Fruit fly (Drosophila melanogaster) whole organism, embryonic: ENCODE measurements around the gene CG10477.

ENCODE experiments used
- Antp ChIP-seq: fragments of 200-800 bp; sonication (Bioruptor generic); optimal IDR thresholded peaks from 3 replicates; lab custom pipeline; 2016; ENCODE audit warnings: missing biosample characterization, missing genetic modification characterization
- Atf3 ChIP-seq: fragments of 200-800 bp; sonication (Bioruptor generic); optimal IDR thresholded peaks from 3 replicates; lab custom pipeline; 2016; ENCODE audit warnings: missing biosample characterization, missing genetic modification characterization
- CG10209 ChIP-seq: fragments of 200-800 bp; sonication (Bioruptor generic); optimal IDR thresholded peaks from 3 replicates; lab custom pipeline; 2017; ENCODE audit warnings: missing biosample characterization, mild to moderate bottlenecking, missing genetic modification characterization, missing genetic modification reagents
- CG10431 ChIP-seq: fragments of 200-800 bp; sonication (Bioruptor generic); optimal IDR thresholded peaks from 3 replicates; lab custom pipeline; 2018; ENCODE audit warnings: missing biosample characterization, mild to moderate bottlenecking, missing genetic modification characterization
- CG12236 ChIP-seq: fragments of 200-800 bp; sonication (Bioruptor generic); optimal IDR thresholded peaks from 2 replicates; lab custom pipeline; 2016; ENCODE audit warnings: missing biosample characterization, missing genetic modification characterization
- CG12744 ChIP-seq: fragments of 200-800 bp; sonication (Bioruptor generic); optimal IDR thresholded peaks from 2 replicates; lab custom pipeline; 2016; ENCODE audit warnings: missing biosample characterization, missing genetic modification characterization
- CG16815 ChIP-seq: fragments of 200-800 bp; sonication (Bioruptor generic); optimal IDR thresholded peaks from 3 replicates; lab custom pipeline; 2017; ENCODE audit warnings: missing biosample characterization, mild to moderate bottlenecking, missing genetic modification characterization
- CG17802 ChIP-seq: fragments of 200-800 bp; sonication (Bioruptor generic); optimal IDR thresholded peaks from 2 replicates; lab custom pipeline; 2018; ENCODE audit warnings: missing biosample characterization, mild to moderate bottlenecking, missing genetic modification characterization, moderate library complexity
- CG17829 ChIP-seq: fragments of 200-800 bp; optimal IDR thresholded peaks from 2 replicates; lab custom pipeline; 2019; ENCODE audit warnings: missing biosample characterization, mild to moderate bottlenecking, missing genetic modification characterization, moderate library complexity
- CG2202 ChIP-seq: fragments of 200-800 bp; sonication (Bioruptor generic); optimal IDR thresholded peaks from 2 replicates; lab custom pipeline; 2018; ENCODE audit warnings: missing biosample characterization, mild to moderate bottlenecking, missing genetic modification characterization
- CG32767 ChIP-seq: fragments of 200-800 bp; sonication (Bioruptor generic); IDR thresholded peaks from 2 replicates; pipeline ENCODE4 v1.3.6; 2022; ENCODE audit warnings: missing biosample characterization, missing genetic modification characterization
- CG8281 ChIP-seq: fragments of 200-800 bp; sonication (Bioruptor generic); optimal IDR thresholded peaks from 2 replicates; lab custom pipeline; 2018; ENCODE audit warnings: missing biosample characterization, mild to moderate bottlenecking, missing genetic modification characterization, moderate library complexity
- Camta ChIP-seq: fragments of 200-800 bp; sonication (Bioruptor generic); optimal IDR thresholded peaks from 2 replicates; lab custom pipeline; 2016; ENCODE audit warnings: missing biosample characterization, missing genetic modification characterization
- Chrac-16 ChIP-seq: fragments of 200-800 bp; sonication (Bioruptor generic); optimal IDR thresholded peaks from 3 replicates; lab custom pipeline; 2016; ENCODE audit warnings: missing biosample characterization, missing genetic modification characterization
- Doc3 ChIP-seq: fragments of 200-800 bp; sonication (Bioruptor generic); IDR thresholded peaks from 3 replicates; pipeline ENCODE4 v1.3.6; 2022; ENCODE audit warnings: missing biosample characterization, missing genetic modification characterization; ENCODE audit not compliant: partially characterized antibody
- Hand ChIP-seq: fragments of 200-800 bp; sonication (Bioruptor generic); optimal IDR thresholded peaks from 2 replicates; lab custom pipeline; 2017; ENCODE audit warnings: mild to moderate bottlenecking, missing biosample characterization, missing genetic modification reagents, missing genetic modification characterization
- Hr51 ChIP-seq, 2 experiments: fragments of 200-800 bp; sonication (Bioruptor generic); optimal IDR thresholded peaks; 2 replicates in 1 of 2; 3 replicates in 1 of 2; lab custom pipeline; 2016 to 2018; ENCODE audit warnings: missing biosample characterization in 2 of 2, missing genetic modification characterization in 2 of 2, mild to moderate bottlenecking in 1 of 2, moderate library complexity in 1 of 2
- Hsf ChIP-seq: fragments of 200-800 bp; sonication (Bioruptor generic); optimal IDR thresholded peaks from 3 replicates; lab custom pipeline; 2016; ENCODE audit warnings: missing biosample characterization, missing genetic modification characterization
- Mad ChIP-seq: fragments of 200-800 bp; sonication (Bioruptor generic); optimal IDR thresholded peaks from 2 replicates; lab custom pipeline; 2016; ENCODE audit warnings: missing biosample characterization, missing genetic modification characterization
- Med ChIP-seq: fragments of 200-800 bp; sonication (Bioruptor generic); peaks from one replicate; lab custom pipeline; 2016; ENCODE audit warnings: missing biosample characterization, missing genetic modification characterization, mild to moderate bottlenecking, inconsistent platforms, moderate library complexity
- NC2β ChIP-seq: fragments of 200-800 bp; sonication (Bioruptor generic); optimal IDR thresholded peaks from 2 replicates; lab custom pipeline; 2016; ENCODE audit warnings: missing biosample characterization, missing genetic modification characterization
- NFAT ChIP-seq: fragments of 200-800 bp; sonication (Bioruptor generic); IDR thresholded peaks from 2 replicates; pipeline ENCODE4 v1.3.6; 2022; ENCODE audit warnings: missing biosample characterization, missing genetic modification characterization
- NfI ChIP-seq: fragments of 200-800 bp; sonication (Bioruptor generic); optimal IDR thresholded peaks from 3 replicates; lab custom pipeline; 2018; ENCODE audit warnings: missing biosample characterization, mild to moderate bottlenecking, missing genetic modification characterization, moderate library complexity
- Pdp1 ChIP-seq, 2 experiments: fragments of 200-800 bp; sonication (Bioruptor generic); optimal IDR thresholded peaks; 3 replicates each; lab custom pipeline; 2016; ENCODE audit warnings: missing biosample characterization in 2 of 2, missing genetic modification characterization in 2 of 2, mild to moderate bottlenecking in 1 of 2, moderate library complexity in 1 of 2
- Rx ChIP-seq: fragments of 200-800 bp; sonication (Bioruptor generic); IDR thresholded peaks from 2 replicates; pipeline ENCODE4 v1.3.6; 2022; ENCODE audit warnings: missing biosample characterization, missing genetic modification characterization
- Scr ChIP-seq: fragments of 200-800 bp; sonication (Bioruptor generic); IDR thresholded peaks from 2 replicates; pipeline ENCODE4 v1.3.6; 2022; ENCODE audit warnings: missing biosample characterization, missing genetic modification characterization; ENCODE audit not compliant: partially characterized antibody
- Ssrp ChIP-seq: fragments of 200-800 bp; sonication (Bioruptor generic); optimal IDR thresholded peaks from 2 replicates; lab custom pipeline; 2018; ENCODE audit warnings: missing biosample characterization, mild to moderate bottlenecking, missing genetic modification characterization, moderate library complexity
- Usf ChIP-seq: fragments of 200-800 bp; sonication (Bioruptor generic); optimal IDR thresholded peaks from 2 replicates; lab custom pipeline; 2017; ENCODE audit warnings: missing genotype, missing biosample characterization, missing genetic modification characterization
- Vsx1 ChIP-seq: fragments of 200-800 bp; sonication (Bioruptor generic); optimal IDR thresholded peaks from 2 replicates; lab custom pipeline; 2017; ENCODE audit warnings: missing biosample characterization, mild to moderate bottlenecking, missing genetic modification characterization, missing genetic modification reagents
- amos ChIP-seq: fragments of 200-800 bp; sonication (Bioruptor generic); IDR thresholded peaks from 2 replicates; pipeline ENCODE4 v1.3.6; 2022; ENCODE audit warnings: missing biosample characterization, missing genetic modification characterization; ENCODE audit not compliant: partially characterized antibody
- caup ChIP-seq: fragments of 200-800 bp; sonication (Bioruptor generic); optimal IDR thresholded peaks from 3 replicates; lab custom pipeline; 2017; ENCODE audit warnings: missing biosample characterization, mild to moderate bottlenecking, missing genetic modification characterization, moderate library complexity; ENCODE audit not compliant: severe bottlenecking
- chn ChIP-seq: fragments of 200-800 bp; sonication (Bioruptor generic); optimal IDR thresholded peaks from 2 replicates; lab custom pipeline; 2016; ENCODE audit warnings: missing biosample characterization, missing genetic modification characterization
- ci ChIP-seq: fragments of 200-800 bp; sonication (Bioruptor generic); IDR thresholded peaks from 3 replicates; pipeline ENCODE4 v1.3.6; 2022; ENCODE audit warnings: missing biosample characterization, missing genetic modification characterization
- dmrt99B ChIP-seq: fragments of 200-800 bp; sonication (Bioruptor generic); optimal IDR thresholded peaks from 2 replicates; lab custom pipeline; 2018; ENCODE audit warnings: missing biosample characterization, mild to moderate bottlenecking, missing genetic modification characterization, moderate library complexity
- emc ChIP-seq: fragments of 200-800 bp; sonication (Bioruptor generic); optimal IDR thresholded peaks from 2 replicates; lab custom pipeline; 2016; ENCODE audit warnings: missing biosample characterization, missing genetic modification characterization
- fd96Cb ChIP-seq: fragments of 200-800 bp; sonication (Bioruptor generic); optimal IDR thresholded peaks from 2 replicates; lab custom pipeline; 2018; ENCODE audit warnings: missing biosample characterization, mild to moderate bottlenecking, missing genetic modification characterization, moderate library complexity
- gem ChIP-seq: fragments of 200-800 bp; sonication (Bioruptor generic); optimal IDR thresholded peaks from 2 replicates; lab custom pipeline; 2019; ENCODE audit warnings: missing biosample characterization, mild to moderate bottlenecking, missing genetic modification characterization, moderate library complexity
- ham ChIP-seq: fragments of 200-800 bp; sonication (Bioruptor generic); IDR thresholded peaks from 2 replicates; pipeline ENCODE4 v1.3.6; 2022; ENCODE audit warnings: missing biosample characterization, missing genetic modification characterization
- lola ChIP-seq, 3 experiments: fragments of >200 bp in 2 of 3; fragments of 200-800 bp in 1 of 3; sonication (Bioruptor generic) in 1 of 3; optimal IDR thresholded peaks; 2 replicates each; lab custom pipeline; 2017 to 2019; ENCODE audit warnings: missing biosample characterization in 3 of 3, missing genetic modification characterization in 3 of 3, mild to moderate bottlenecking in 1 of 3, moderate library complexity in 1 of 3
- org-1 ChIP-seq: fragments of 200-800 bp; sonication (Bioruptor generic); optimal IDR thresholded peaks from 2 replicates; lab custom pipeline; 2017; ENCODE audit warnings: missing biosample characterization, missing genetic modification characterization
- pita ChIP-seq: fragments of 200-800 bp; sonication (Bioruptor generic); optimal IDR thresholded peaks from 2 replicates; lab custom pipeline; 2017; ENCODE audit warnings: missing biosample characterization, mild to moderate bottlenecking, missing genetic modification characterization
- rib ChIP-seq: fragments of 200-800 bp; sonication (Bioruptor generic); IDR thresholded peaks from 2 replicates; pipeline ENCODE4 v1.3.6; 2022; ENCODE audit warnings: missing biosample characterization, missing genetic modification characterization
- sc ChIP-seq, 3 experiments: fragments of >200 bp in 2 of 3; fragments of 200-800 bp in 1 of 3; sonication (Bioruptor generic) in 1 of 3; optimal IDR thresholded peaks; 2 replicates in 2 of 3; 3 replicates in 1 of 3; lab custom pipeline; 2017; ENCODE audit warnings: mild to moderate bottlenecking in 1 of 3, missing biosample characterization in 1 of 3, missing genetic modification characterization in 1 of 3, missing genetic modification reagents in 1 of 3
- sisA ChIP-seq: fragments of 200-800 bp; sonication (Bioruptor generic); IDR thresholded peaks from 2 replicates; pipeline ENCODE4 v1.3.6; 2022; ENCODE audit warnings: missing biosample characterization, missing genetic modification characterization
- sob ChIP-seq: fragments of 200-800 bp; sonication (Bioruptor generic); IDR thresholded peaks from 2 replicates; pipeline ENCODE4 v1.3.6; 2022; ENCODE audit warnings: missing biosample characterization, missing genetic modification characterization
- stc ChIP-seq: fragments of 200-800 bp; sonication (Bioruptor generic); IDR thresholded peaks from 2 replicates; pipeline ENCODE4 v1.3.6; 2022; ENCODE audit warnings: missing biosample characterization, missing genetic modification characterization
- unc-4 ChIP-seq: fragments of 200-800 bp; sonication (Bioruptor generic); IDR thresholded peaks from 2 replicates; pipeline ENCODE4 v1.3.6; 2022; ENCODE audit warnings: missing biosample characterization, missing genetic modification characterization; ENCODE audit not compliant: partially characterized antibody

Gene CG10477

dm6 chr3L:6059062-6059708, 24.8 kb upstream of the CG10477 start, which contains the start of gene CG6592 (continued):
- TF ChIP-seq CG32767 (GFP tag; lab: Robert Waterston, UW) = no peak
- TF ChIP-seq Hr51 (GFP tag; optimal IDR thresholded peaks at IDR 0.05; lab: Kevin White, UChicago) = peak in 1 of 2 experiments; percentile 14
- TF ChIP-seq CG10209 (GFP tag; lab: Kevin White, UChicago) = peak; percentile 62
- no peak for TF ChIP-seq pita (GFP tag; lab: Kevin White, UChicago)
- TF ChIP-seq Pdp1 (GFP tag; optimal IDR thresholded peaks at IDR 0.05; lab: Kevin White, UChicago) = peak in 1 of 2 experiments; percentile 8
- peak; percentile 37 for TF ChIP-seq Chrac-16 (GFP tag; lab: Kevin White, UChicago)
- TF ChIP-seq Vsx1 (GFP tag; lab: Kevin White, UChicago) = no peak
- TF ChIP-seq Usf (GFP tag; lab: Kevin White, UChicago) = peak; percentile 68
- TF ChIP-seq NfI (GFP tag; lab: Kevin White, UChicago) = peak; percentile 51
- TF ChIP-seq ham (GFP tag; lab: Robert Waterston, UW) = no peak
- TF ChIP-seq Atf3 (GFP tag; lab: Kevin White, UChicago) = peak; percentile 6
- TF ChIP-seq rib (GFP tag; lab: Robert Waterston, UW) = no peak
- TF ChIP-seq Hsf (GFP tag; lab: Kevin White, UChicago) = peak; percentile 67
- peak; percentile 32 for TF ChIP-seq org-1 (GFP tag; lab: Kevin White, UChicago)
- no peak for TF ChIP-seq Hand (GFP tag; lab: Kevin White, UChicago)
- TF ChIP-seq Ssrp (tag; lab: Kevin White, UChicago) = peak; percentile 20
- TF ChIP-seq CG12744 (GFP tag; lab: Kevin White, UChicago) = peak; percentile 4
- peak; percentile 79 for TF ChIP-seq CG16815 (GFP tag; lab: Kevin White, UChicago)
- TF ChIP-seq ci (GFP tag; lab: Robert Waterston, UW) = peak; percentile 43; the same call in 1 of the 3 replicates
- TF ChIP-seq CG12236 (GFP tag; lab: Kevin White, UChicago) = peak; percentile 44
- peak; percentile 8 for TF ChIP-seq gem
- no peak for TF ChIP-seq Scr (GFP tag; lab: Robert Waterston, UW)
- peak; percentile 90 for TF ChIP-seq Med (GFP tag; lab: Kevin White, UChicago)
- TF ChIP-seq fd96Cb = no peak
- TF ChIP-seq CG8281 (tag; lab: Kevin White, UChicago) = no peak
- no peak for TF ChIP-seq caup
- TF ChIP-seq amos (GFP tag; lab: Robert Waterston, UW) = peak; percentile 12; the same call in 1 of the 2 replicates
- TF ChIP-seq sc (optimal IDR thresholded peaks at IDR 0.05; lab: Kevin White, UChicago) = no peak
- peak; percentile 39 for TF ChIP-seq sc (GFP tag; optimal IDR thresholded peaks at IDR 0.05; lab: Kevin White, UChicago)
- peak; percentile 33 for TF ChIP-seq chn (GFP tag; lab: Kevin White, UChicago)
- TF ChIP-seq sob (GFP tag; lab: Robert Waterston, UW) = no peak; the same call in 1 of the 2 replicates
- no peak for TF ChIP-seq Antp (GFP tag; lab: Kevin White, UChicago)
- peak; percentile 16 for TF ChIP-seq CG2202 (tag; lab: Kevin White, UChicago)
- peak; percentile 23 for TF ChIP-seq CG17802 (tag; lab: Kevin White, UChicago)
- TF ChIP-seq lola (GFP tag; optimal IDR thresholded peaks at IDR 0.05; lab: Kevin White, UChicago) = peak in 1 of 3 experiments; percentile 63
- peak; percentile 15 for TF ChIP-seq CG17829 (tag; lab: Kevin White, UChicago)
- TF ChIP-seq Camta (GFP tag; lab: Kevin White, UChicago) = peak; percentile 41
- TF ChIP-seq CG10431 = peak; percentile 3
- peak; percentile 69 for TF ChIP-seq NC2β
- no peak for TF ChIP-seq Doc3 (GFP tag; lab: Robert Waterston, UW)
- TF ChIP-seq dmrt99B = no peak
- peak; percentile 45 for TF ChIP-seq Mad (GFP tag; lab: Kevin White, UChicago)
- no peak for TF ChIP-seq emc (GFP tag; lab: Kevin White, UChicago)
- TF ChIP-seq NFAT = 0 out of 2 replicates have a peak, but pooled peaks have one; percentile 5
- TF ChIP-seq sisA = 0 out of 2 replicates have a peak, but pooled peaks have one; percentile 7
- no peak for TF ChIP-seq unc-4 (GFP tag; lab: Robert Waterston, UW)
- TF ChIP-seq stc (GFP tag; lab: Robert Waterston, UW) = no peak
- peak; percentile 36; the same call in 1 of the 2 replicates for TF ChIP-seq Rx (GFP tag; lab: Robert Waterston, UW)
